Worm (Caenorhabditis elegans) whole organism, mixed stage, embryonic: Measurements from ENCODE around the gene clp-4.

Source experiments
- nhr-2 ChIP-seq: fragments of 150-350 bp; optimal IDR thresholded peaks from 2 replicates; lab custom pipeline; 2014; ENCODE audit warnings: missing biosample characterization, missing genetic modification characterization
- unc-62 ChIP-seq: fragments of 150-350 bp; optimal IDR thresholded peaks from 2 replicates; lab custom pipeline; 2014; ENCODE audit warnings: missing biosample characterization, missing genetic modification reagents, missing genetic modification characterization

DNA sequence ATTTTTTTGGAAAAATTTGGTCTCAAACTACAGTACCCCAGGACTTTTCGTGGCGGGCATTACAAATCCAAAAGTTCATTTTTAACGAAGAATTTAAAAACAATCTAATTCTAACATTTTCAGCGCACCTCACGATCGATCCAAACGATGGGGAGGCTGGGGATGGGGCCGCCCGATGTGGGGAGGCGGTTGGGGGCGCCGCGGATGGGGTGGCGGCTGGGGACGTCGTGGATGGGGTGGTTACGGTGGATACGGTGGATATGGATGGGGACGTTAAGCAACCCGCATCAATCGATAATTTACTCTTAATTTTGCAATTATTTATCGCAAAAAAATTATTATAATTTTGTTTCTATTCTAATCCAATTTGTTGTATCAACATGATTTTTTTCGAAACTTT is 53.7 kb downstream of the clp-4 start:
- no peak for TF ChIP-seq unc-62 (GFP tag; lab: Kevin White, UChicago)
- no peak for TF ChIP-seq nhr-2 (tag; lab: Kevin White, UChicago)
